Fruit fly (Drosophila melanogaster) whole organism: ENCODE data around the gene CG42323.

ENCODE experiments used
- CG8478 ChIP-seq: fragments of >200 bp; optimal IDR thresholded peaks from 2 replicates; lab custom pipeline; 2018; ENCODE audit warnings: inconsistent platforms
- Dll ChIP-seq: fragments of >200 bp; optimal IDR thresholded peaks from 2 replicates; lab custom pipeline; 2017
- EcR ChIP-seq, 2 experiments: fragments of >200 bp; optimal IDR thresholded peaks; 2 replicates each; lab custom pipeline; 2017; ENCODE audit warnings: missing biosample characterization in 2 of 2, missing genetic modification characterization in 2 of 2, missing genetic modification reagents in 2 of 2
- pan ChIP-seq: fragments of >200 bp; optimal IDR thresholded peaks from 2 replicates; lab custom pipeline; 2017
- psq ChIP-seq: fragments of >200 bp; optimal IDR thresholded peaks from 2 replicates; lab custom pipeline; 2017
- usp ChIP-seq: fragments of >200 bp; optimal IDR thresholded peaks from 2 replicates; lab custom pipeline; 2017; ENCODE audit warnings: missing biosample characterization, missing genetic modification characterization, mixed read lengths

The CG42323 gene

dm6 chrX:18422112-18422511, at the start of gene CG42323:
TSS of gene CG42323 (plus strand) at chrX:18422413.
- no peak for TF ChIP-seq psq (lab: Kevin White, UChicago)
- no peak for TF ChIP-seq CG8478 (lab: Kevin White, UChicago)
- no peak for TF ChIP-seq pan (lab: Kevin White, UChicago)
- TF ChIP-seq usp (GFP tag; lab: Kevin White, UChicago) = no peak
- TF ChIP-seq Dll = no peak
- no peak for TF ChIP-seq EcR (GFP tag; optimal IDR thresholded peaks at IDR 0.05; lab: Kevin White, UChicago)

- TF ChIP-seq EcR (GFP tag; optimal IDR thresholded peaks at IDR 0.05; lab: Kevin White, UChicago) = no peak
- no peak for TF ChIP-seq pan (lab: Kevin White, UChicago)
- no peak for TF ChIP-seq usp (GFP tag; lab: Kevin White, UChicago)
- TF ChIP-seq Dll = no peak
Observed at dm6 chrX:18374421-18374935, 47.7 kb upstream of the CG42323 start.

- no peak for TF ChIP-seq CG8478 (lab: Kevin White, UChicago)
- no peak for TF ChIP-seq Dll
- TF ChIP-seq psq (lab: Kevin White, UChicago) = no peak
- no peak for TF ChIP-seq usp (GFP tag; lab: Kevin White, UChicago)
- TF ChIP-seq pan (lab: Kevin White, UChicago) = no peak
- no peak for TF ChIP-seq EcR (GFP tag; optimal IDR thresholded peaks at IDR 0.05; lab: Kevin White, UChicago)
Observed at dm6 chrX:18379791-18380190, 42.4 kb upstream of the CG42323 start, which contains the start of the genes por and CG6179. TSS of gene por (minus strand) at chrX:18379854. TSS of gene CG6179 (plus strand) at chrX:18380082.

- TF ChIP-seq psq (lab: Kevin White, UChicago) (no peak), CG8478 (lab: Kevin White, UChicago) (no peak), pan (lab: Kevin White, UChicago) (no peak), Dll (no peak), EcR (GFP tag; optimal IDR thresholded peaks at IDR 0.05; lab: Kevin White, UChicago) (no peak), usp (GFP tag; lab: Kevin White, UChicago) (no peak)
Observed at dm6 chrX:18385056-18385455, 37.2 kb upstream of the CG42323 start, which contains the start of gene betaCOP. TSS of gene betaCOP (minus strand) at chrX:18385242.

- TF ChIP-seq usp (GFP tag; lab: Kevin White, UChicago) (no peak), Dll (no peak), pan (lab: Kevin White, UChicago) (no peak), psq (lab: Kevin White, UChicago) (no peak), EcR (GFP tag; optimal IDR thresholded peaks at IDR 0.05; lab: Kevin White, UChicago) (no peak), CG8478 (lab: Kevin White, UChicago) (no peak)
Observed at dm6 chrX:18385801-18386200, 36.4 kb upstream of the CG42323 start.

- no peak for TF ChIP-seq Dll
- TF ChIP-seq CG8478 (lab: Kevin White, UChicago) = no peak
- no peak for TF ChIP-seq psq (lab: Kevin White, UChicago)
- TF ChIP-seq usp (GFP tag; lab: Kevin White, UChicago) = no peak
- TF ChIP-seq pan (lab: Kevin White, UChicago) = no peak
- TF ChIP-seq EcR (GFP tag; optimal IDR thresholded peaks at IDR 0.05; lab: Kevin White, UChicago) = no peak
Observed at dm6 chrX:18386784-18387183, 35.4 kb upstream of the CG42323 start, which contains the start of gene Tsf1. TSS of gene Tsf1 (plus strand) at chrX:18387084.

dm6 chrX:18395157-18395556, 27.1 kb upstream of the CG42323 start:
- TF ChIP-seq pan (lab: Kevin White, UChicago) = no peak
- no peak for TF ChIP-seq CG8478 (lab: Kevin White, UChicago)
- TF ChIP-seq usp (GFP tag; lab: Kevin White, UChicago) = no peak
- TF ChIP-seq Dll = no peak
- TF ChIP-seq EcR (GFP tag; optimal IDR thresholded peaks at IDR 0.05; lab: Kevin White, UChicago) = no peak
- TF ChIP-seq psq (lab: Kevin White, UChicago) = no peak

- no peak for TF ChIP-seq Dll
- TF ChIP-seq pan (lab: Kevin White, UChicago) = no peak
- TF ChIP-seq psq (lab: Kevin White, UChicago) = no peak
- no peak for TF ChIP-seq EcR (GFP tag; optimal IDR thresholded peaks at IDR 0.05; lab: Kevin White, UChicago)
- no peak for TF ChIP-seq CG8478 (lab: Kevin White, UChicago)
- TF ChIP-seq usp (GFP tag; lab: Kevin White, UChicago) = no peak
Observed at dm6 chrX:18399965-18400364, 22.2 kb upstream of the CG42323 start, which contains the start of gene CG34328. TSS of gene CG34328 (minus strand) at chrX:18400065.

- TF ChIP-seq CG8478 (lab: Kevin White, UChicago) (no peak), psq (lab: Kevin White, UChicago) (no peak), Dll (no peak), pan (lab: Kevin White, UChicago) (no peak), EcR (GFP tag; optimal IDR thresholded peaks at IDR 0.05; lab: Kevin White, UChicago) (no peak), usp (GFP tag; lab: Kevin White, UChicago) (no peak)
Observed at dm6 chrX:18402564-18402963, 19.6 kb upstream of the CG42323 start.

dm6 chrX:18404150-18404631, 18.0 kb upstream of the CG42323 start:
- TF ChIP-seq pan (lab: Kevin White, UChicago) (no peak), psq (lab: Kevin White, UChicago) (no peak), EcR (GFP tag; optimal IDR thresholded peaks at IDR 0.05; lab: Kevin White, UChicago) (no peak), Dll (no peak), usp (GFP tag; lab: Kevin White, UChicago) (no peak), CG8478 (lab: Kevin White, UChicago) (no peak)

dm6 chrX:18404632-18405238, 17.5 kb upstream of the CG42323 start:
- TF ChIP-seq Dll (peak; percentile 95), pan (lab: Kevin White, UChicago) (peak; percentile 82), usp (GFP tag; lab: Kevin White, UChicago) (no peak)
